Fruit fly (Drosophila melanogaster): ENCODE results near the gene MED15.

MED15 gene

DNA sequence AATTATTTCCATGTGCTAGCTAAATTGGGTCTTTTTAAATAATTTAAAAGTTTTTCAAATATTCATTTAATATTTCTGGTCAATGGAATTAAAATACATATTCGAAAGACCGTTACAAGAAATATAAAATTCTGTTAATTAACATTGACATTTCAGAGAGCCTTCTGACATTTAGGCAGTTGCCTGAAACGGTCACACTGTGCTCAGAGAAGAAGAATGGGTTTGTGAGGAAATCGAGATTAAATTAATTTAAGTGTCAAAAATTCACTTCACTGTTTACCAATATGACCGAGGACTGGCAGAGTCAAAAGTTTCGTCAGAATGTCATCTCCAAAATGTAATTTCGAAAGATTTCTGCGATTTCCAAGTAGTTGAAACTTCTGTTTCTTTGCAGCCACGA is at the start of gene MED15:
TSS of gene MED15 (plus strand) at position 185 of the 400 bp plus-strand sequence.
- TF ChIP-seq CG17801 (GFP tag; optimal IDR thresholded peaks at IDR 0.05; ENCODE audit: partially characterized antibody), result peak; percentile 22

DNA sequence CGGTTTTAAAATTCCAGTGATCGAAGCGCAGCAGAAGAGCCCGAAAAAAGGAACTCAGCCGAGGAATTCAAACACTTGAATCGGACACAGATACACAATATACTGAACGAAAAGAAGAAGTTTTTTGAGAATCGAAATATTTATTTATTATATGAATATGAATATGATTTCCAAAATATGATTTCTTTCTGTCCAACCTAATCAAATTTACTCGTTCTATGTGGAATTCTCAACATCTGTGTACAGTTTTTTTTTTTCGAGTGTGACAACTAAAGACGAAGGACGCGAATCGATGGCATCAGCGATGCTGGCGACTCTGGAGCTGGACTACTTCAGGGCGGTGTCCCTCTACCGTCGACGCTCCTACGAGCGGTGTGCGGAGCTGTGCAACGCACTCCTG is 49.7 kb upstream of the MED15 start:
- no peak for TF ChIP-seq CG17801 (GFP tag; optimal IDR thresholded peaks at IDR 0.05; ENCODE audit: partially characterized antibody)

DNA sequence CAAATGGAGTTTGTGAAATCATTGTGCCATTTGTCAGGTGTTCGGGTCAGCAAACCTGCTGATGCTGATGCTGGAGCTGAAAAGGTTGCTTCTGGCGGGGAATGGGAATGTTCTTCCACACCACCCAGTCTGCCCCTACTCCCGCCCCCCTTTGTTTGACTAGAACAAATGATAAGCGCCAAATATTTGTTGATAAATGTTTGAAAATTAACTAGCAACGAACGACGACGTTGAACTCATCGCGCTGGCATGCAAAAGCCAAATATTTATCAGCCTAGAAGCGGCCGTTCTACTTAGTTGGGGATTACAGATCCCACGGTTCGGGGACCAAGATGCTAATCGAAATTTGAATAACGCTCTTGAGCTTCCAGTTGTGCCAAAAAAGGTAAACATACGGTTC is 47.3 kb upstream of the MED15 start:
- no peak for TF ChIP-seq CG17801 (GFP tag; optimal IDR thresholded peaks at IDR 0.05; ENCODE audit: partially characterized antibody)

DNA sequence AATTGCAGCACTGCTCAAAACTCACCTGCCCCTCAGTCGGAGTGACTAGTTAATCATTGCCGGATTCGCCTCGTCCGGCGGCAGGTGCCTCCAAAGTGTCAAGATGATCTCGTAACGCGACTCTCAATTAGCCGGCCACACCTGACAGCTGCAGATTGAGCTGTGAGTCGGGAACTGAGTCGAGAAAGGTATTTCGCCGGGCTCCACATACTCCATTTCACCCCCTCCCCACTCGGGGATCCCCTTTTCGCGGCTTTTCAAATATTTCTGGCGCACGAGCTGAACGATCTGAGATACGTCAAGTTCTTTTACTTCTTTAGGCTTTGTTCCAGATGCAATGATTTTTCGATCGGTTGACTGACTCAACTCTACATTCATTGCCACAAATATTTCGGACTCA is 46.4 kb upstream of the MED15 start:
- TF ChIP-seq CG17801 (GFP tag; optimal IDR thresholded peaks at IDR 0.05; ENCODE audit: partially characterized antibody), result no peak

DNA sequence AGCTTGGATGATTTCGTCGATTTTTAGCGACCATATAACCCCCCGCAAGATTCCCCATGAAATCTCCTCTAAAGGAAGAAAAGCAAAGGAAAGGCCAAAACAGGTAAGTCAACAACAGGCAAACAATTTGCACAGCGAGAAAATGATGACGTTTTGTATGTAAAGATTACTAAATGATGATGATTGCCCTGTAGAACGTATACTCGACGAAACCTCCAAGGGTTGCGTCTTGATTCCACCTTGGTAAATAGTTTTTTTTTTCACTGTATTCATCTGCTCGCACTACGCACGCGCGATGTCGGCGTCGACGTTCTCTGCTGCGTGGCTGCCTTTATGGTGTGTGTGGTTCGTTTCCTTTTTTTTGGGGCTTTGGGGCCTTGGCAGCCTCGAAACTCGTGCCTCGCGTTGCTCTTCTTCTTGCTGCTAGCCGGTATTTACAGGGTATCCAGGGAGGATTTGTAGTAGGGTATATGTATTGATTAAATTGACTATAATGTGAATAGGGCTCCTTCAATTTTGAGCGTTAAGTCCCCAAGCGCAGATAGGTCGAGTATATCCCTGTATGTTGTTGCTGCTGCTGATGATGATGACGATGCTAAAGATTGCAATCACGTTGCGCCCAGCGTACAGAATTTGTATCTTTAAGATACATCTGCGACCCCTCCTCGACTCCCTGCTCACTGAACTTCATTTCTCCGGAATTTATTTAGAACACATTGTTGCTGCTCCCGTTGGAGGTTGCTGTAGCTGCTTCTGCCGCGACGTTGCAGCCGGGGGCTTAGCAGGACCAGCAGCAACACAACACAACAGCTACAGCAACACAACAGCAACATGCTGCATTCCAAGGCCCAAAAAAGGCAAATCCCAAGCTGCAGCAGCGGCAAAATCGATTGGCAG is 45.2 kb upstream of the MED15 start:
- no peak for TF ChIP-seq CG17801 (GFP tag; optimal IDR thresholded peaks at IDR 0.05; ENCODE audit: partially characterized antibody)

DNA sequence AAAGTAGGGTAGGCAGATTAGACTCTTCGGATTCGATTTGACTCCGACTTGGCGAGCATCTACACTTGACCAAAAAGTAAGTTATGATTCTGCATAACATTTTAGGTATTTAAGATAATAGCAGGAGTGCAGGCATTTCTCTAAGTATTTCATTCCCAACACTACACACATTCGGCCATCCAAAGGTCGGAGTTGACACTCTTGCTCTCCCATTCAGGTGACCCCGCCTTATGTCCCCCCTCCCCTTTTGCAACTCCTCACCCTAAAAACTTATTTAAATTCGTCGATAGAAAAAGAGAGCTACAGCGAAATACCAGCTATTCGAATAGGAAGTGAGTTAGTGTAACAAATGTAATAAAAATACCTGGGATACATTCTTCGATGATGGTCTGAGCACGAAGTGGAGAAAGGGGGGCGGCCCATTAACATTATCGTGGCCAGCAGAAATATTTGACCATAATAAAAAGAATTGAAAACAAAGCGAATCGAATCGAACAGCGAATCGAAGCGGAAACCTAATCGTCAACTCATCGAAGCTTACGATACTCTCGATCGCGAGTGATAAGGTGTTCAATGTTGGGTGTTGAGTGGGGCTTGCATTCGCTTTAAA is 44.3 kb upstream of the MED15 start:
- no peak for TF ChIP-seq CG17801 (GFP tag; optimal IDR thresholded peaks at IDR 0.05; ENCODE audit: partially characterized antibody)

DNA sequence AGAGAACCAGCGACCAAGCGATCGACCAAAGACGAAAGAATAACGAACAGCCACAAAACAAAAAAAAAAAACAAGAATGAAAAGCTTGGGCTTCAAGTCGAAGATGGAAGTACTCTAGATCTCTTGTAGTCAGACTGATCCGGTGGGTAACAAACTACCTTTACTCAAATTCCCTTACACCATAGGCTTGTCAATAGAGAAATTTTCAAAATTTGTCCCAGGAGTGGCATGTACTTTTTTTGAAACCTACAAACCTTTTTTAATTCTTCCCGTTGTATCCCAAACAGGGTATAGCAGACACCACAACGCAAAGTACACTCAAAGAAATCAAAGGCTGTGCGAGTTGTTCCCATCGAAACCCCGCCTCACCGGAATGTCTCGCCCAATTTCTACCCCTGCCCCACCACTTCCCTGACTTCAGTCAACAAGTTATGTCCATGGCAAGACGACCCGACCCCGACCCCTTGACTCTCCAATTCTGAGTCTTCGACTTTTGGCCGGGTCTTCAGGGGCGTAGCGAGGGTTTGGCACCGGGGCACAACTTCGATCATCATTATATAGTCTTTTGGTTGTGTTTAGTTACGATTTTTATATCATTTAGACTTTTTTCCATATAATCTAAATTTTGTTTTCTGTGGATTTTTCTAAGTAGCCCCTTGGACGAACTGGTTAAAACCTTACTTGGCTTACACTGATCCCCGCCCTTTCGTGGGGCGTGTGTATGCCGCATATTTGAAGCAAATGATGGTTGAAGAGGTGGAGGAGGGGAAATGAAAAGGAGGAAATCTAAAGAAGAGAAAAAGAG is 42.9 kb upstream of the MED15 start:
- TF ChIP-seq CG17801 (GFP tag; optimal IDR thresholded peaks at IDR 0.05; ENCODE audit: partially characterized antibody), result no peak

DNA sequence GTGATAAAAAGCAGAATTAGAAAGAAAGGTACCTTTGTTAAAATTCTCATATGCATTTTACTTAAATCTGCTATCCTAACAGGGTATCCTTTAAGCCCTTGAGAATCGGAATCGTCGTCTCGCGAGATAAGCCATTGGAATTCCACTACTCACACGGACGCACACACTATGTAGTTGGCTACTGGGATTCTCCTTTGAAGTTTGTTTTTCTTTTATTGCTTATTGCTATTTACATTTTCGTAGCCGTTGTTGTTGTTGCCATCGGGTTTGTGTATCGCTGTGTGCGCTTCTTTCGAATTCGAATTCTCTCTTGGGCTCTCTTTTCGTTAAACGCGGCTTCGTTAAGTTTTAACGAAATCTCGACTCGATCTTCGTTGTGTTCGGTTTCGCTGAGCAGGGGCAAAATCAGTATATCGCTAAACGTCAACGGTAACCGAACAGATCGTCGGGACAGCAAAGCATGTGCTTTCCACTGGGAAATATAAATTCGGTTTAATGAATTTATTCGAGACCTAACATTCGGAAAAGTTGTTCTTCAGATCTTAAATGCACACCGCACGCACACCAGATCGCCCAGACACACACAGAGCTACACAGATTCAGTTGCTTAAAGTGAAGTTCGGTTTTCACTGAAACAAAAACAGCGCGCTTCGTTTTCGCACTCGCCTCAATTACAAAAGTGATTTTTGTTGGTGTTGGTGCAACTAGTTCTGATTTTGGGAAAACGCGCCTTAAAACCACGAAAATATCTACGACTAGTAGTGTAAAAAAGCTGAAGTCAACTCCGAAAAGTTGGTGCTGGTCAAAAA is 41.8 kb upstream of the MED15 start, which contains the start of gene ex:
TSS of gene ex (plus strand) at position 408 of the 809 bp plus-strand sequence.
- TF ChIP-seq CG17801 (GFP tag; optimal IDR thresholded peaks at IDR 0.05; ENCODE audit: partially characterized antibody), result peak; percentile 81

DNA sequence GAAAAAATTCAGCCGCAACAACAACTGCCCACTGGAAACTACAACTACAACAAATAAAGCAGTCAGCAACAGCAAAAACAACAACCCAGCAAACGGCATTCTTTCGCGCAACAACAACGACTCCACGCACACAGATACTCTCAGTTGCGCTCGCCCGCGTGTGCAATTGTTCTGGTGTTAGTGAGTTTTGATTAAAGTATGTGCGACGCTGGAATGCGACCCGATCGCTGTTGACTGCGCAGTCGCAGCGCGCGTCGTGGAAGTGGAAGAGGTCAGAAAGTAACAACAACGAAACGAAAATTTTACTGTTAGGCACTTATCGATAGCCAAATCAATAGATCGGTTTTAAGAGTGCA is 41.2 kb upstream of the MED15 start:
- TF ChIP-seq CG17801 (GFP tag; optimal IDR thresholded peaks at IDR 0.05; ENCODE audit: partially characterized antibody), result no peak

DNA sequence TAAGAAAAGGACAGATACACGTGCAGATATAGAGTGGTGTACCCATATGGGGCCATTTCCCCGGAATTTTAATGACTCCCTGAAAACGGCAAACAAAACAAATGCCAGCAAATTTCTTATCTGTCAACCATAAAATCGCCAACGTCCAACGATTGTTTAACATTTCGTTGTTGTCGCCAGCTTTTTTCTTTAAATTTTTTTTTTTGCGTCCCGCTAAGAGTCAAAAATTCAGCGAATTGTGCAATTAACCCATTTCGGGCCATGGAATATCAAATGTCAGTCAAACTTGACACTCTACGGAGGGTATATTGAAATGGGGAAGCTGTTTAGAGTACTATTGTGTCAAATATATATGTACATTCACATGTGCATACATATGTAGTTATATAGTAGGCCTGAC is 40.7 kb upstream of the MED15 start:
- TF ChIP-seq CG17801 (GFP tag; optimal IDR thresholded peaks at IDR 0.05; ENCODE audit: partially characterized antibody), result peak; percentile 4

DNA sequence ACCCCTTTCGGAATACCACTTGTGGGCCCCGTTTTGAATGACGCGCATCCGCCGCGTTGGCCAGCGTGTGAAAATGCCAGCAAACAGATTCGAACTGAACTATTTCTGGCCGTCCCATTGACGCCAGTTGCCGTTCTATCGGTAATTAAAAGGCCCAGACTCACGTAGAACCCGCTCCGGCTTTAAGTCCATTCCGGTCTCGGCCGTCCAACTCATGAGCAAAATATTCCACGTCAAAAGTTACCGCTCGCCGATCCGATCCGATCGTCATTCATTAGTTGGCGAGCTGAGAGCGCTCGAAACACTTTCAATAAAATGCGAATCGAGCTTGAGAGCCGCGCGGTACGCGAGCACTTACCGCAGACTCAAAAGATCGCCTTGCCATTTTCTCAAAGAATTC is 38.4 kb upstream of the MED15 start:
- TF ChIP-seq CG17801 (GFP tag; optimal IDR thresholded peaks at IDR 0.05; ENCODE audit: partially characterized antibody), result no peak

DNA sequence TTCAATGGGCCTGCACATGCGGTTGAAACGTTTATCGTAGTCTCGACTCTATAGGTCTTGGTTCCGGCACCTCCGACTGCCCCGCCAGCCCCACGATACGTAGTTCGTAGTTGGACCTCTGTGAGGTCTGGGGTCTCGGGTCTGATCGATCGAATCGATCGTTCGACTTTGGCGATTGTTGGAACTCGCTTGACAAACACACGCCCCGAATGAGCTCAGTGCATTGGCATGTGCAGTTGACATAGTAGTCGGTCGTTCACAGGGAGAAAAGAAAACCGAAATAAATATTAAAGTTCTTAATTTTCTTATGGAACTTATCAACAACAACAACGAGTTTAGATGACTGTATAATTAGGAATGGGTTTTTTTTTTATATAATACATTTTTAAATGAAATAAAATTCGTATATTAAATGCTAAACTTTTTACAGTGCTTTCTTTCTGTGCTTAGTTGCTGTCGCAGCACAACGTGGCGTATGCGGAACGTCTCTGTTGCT is 37.5 kb upstream of the MED15 start:
- TF ChIP-seq CG17801 (GFP tag; optimal IDR thresholded peaks at IDR 0.05; ENCODE audit: partially characterized antibody), result peak; percentile 81

DNA sequence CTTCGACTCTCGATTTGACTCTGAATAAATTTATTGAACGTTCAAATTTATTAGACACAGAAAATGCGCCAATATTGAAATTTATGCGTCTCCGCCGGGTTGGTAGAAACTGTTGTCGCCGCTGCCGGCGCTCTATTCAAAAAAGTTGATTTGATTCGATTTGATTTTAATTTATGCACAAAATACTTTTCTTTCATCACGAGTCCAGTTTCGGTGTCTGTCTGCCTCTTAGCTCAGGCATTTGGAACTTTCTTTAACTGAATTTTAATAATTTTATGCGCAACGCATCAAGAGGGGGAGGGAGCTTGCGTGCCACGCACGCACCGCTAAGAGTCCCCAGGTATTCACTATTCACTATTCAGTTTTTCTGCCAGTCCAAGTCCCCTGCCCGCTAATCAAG is 35.3 kb upstream of the MED15 start:
- TF ChIP-seq CG17801 (GFP tag; optimal IDR thresholded peaks at IDR 0.05; ENCODE audit: partially characterized antibody), result no peak

DNA sequence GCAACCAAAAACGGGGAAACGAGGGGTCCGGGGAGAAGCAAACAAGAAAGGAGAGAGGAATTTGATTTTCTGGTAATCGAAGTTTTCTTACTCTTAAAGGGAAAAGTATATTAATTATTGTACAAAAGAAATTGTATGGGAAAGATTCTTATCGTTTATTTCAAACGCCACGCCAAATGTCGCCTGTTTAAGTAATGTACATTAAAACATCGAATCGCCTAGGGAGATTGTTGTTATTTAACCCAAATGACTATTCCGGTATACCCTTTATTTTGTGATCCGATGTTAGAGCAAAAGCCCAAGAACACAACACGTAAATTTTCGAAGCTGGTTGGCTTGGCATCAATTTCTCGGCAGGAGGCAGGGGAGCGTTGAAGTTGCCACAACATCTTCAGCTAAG is 33.5 kb upstream of the MED15 start:
- TF ChIP-seq CG17801 (GFP tag; optimal IDR thresholded peaks at IDR 0.05; ENCODE audit: partially characterized antibody), result no peak

All from ovary, adult (tissue).